Fruit fly (Drosophila melanogaster): ENCODE data around the gene edin.

The edin gene

DNA sequence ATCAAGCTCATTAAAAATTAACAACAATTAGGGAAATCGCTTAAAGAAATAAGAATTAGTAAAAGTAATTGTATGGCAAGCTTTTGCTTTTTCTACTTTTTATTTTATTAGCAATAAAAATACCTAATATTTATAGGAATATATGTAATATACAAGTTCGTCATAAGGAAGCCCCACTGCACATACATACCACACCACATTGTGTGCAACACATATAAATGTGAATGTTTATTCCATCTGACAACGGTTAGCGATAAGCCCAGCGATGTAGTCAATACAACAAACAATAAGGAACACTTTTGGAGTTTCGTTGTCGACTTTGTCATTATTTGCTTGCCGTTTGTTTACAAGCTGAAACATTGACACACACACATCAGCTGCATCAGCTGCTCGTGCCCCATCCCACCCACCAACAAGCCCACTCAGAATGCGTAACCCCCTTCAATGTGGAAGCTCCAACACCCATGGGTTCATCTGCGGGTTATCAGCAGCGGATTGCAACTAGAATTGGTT, 9.3 kb upstream of the edin start (continued):
- TF ChIP-seq CG11762 (GFP tag; optimal IDR thresholded peaks at IDR 0.05; ENCODE audit: insufficient read depth) (peak; percentile 31), Lpt (GFP tag; optimal IDR thresholded peaks at IDR 0.05) (peak; percentile 28), CG4318 (GFP tag; optimal IDR thresholded peaks at IDR 0.05) (peak; percentile 8), Blimp-1 (GFP tag; optimal IDR thresholded peaks at IDR 0.05) (peak; percentile 44), CG8632 (GFP tag; optimal IDR thresholded peaks at IDR 0.05) (peak; percentile 69), fkh (GFP tag; optimal IDR thresholded peaks at IDR 0.05) (peak; percentile 96), CG8119 (GFP tag; IDR thresholded peaks at IDR 0.05) (peak; percentile 57; the same call in 2 of the 3 replicates), spab (GFP tag; optimal IDR thresholded peaks at IDR 0.05) (no peak), CG6854 (GFP tag; optimal IDR thresholded peaks at IDR 0.05) (peak; percentile 84), ss (GFP tag; optimal IDR thresholded peaks at IDR 0.05) (peak in 1 of 2 experiments; percentile 80), net (GFP tag; optimal IDR thresholded peaks at IDR 0.05) (peak; percentile 51), CG6163 (GFP tag; IDR thresholded peaks at IDR 0.05) (peak; percentile 64; the same call in 2 of the 3 replicates), CG16779 (tag; optimal IDR thresholded peaks at IDR 0.05) (no peak), eg (GFP tag; IDR thresholded peaks at IDR 0.05) (peak; percentile 45; the same call in 2 of the 3 replicates), CG6276 (GFP tag; optimal IDR thresholded peaks at IDR 0.05) (peak; percentile 50), achi (GFP tag; optimal IDR thresholded peaks at IDR 0.05) (peak; percentile 49), CG9139 (GFP tag; optimal IDR thresholded peaks at IDR 0.05) (peak; percentile 68), fd59A (GFP tag; optimal IDR thresholded peaks at IDR 0.05) (no peak), Hr4 (GFP tag; optimal IDR thresholded peaks at IDR 0.05) (peak; percentile 62), topi (GFP tag; optimal IDR thresholded peaks at IDR 0.05) (peak; percentile 53), Sox102F (GFP tag; optimal IDR thresholded peaks at IDR 0.05) (peak; percentile 57), CG7368 (GFP tag; optimal IDR thresholded peaks at IDR 0.05) (peak; percentile 72), cyc (GFP tag; optimal IDR thresholded peaks at IDR 0.05) (peak; percentile 45), Eip93F (GFP tag; optimal IDR thresholded peaks at IDR 0.05) (peak; percentile 49), CG10669 (GFP tag; optimal IDR thresholded peaks at IDR 0.05) (peak; percentile 50), Hr39 (GFP tag; optimal IDR thresholded peaks at IDR 0.05) (peak; percentile 34), CG1621 (tag; optimal IDR thresholded peaks at IDR 0.05) (peak; percentile 62), Sox14 (GFP tag; optimal IDR thresholded peaks at IDR 0.05) (peak; percentile 40), fd85E (GFP tag; optimal IDR thresholded peaks at IDR 0.05) (peak; percentile 44)

DNA sequence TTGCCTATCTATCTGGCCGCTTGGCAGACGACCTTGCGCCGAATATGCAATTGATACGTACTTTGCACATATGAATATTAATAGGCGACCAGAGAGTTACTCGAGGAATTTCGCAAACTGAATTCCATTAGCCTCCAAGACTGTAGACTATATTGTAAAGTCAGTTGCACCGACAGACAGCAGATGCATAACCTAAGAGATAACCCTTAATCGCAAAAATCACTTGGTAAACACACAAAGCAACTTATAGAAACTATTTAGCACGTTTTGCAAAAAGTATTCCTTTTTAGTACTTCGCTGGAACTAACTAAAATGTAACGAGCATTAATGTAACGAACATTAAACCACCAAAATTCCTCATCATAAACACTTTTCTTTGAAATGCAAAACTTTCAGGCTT, 8.6 kb upstream of the edin start, which contains the start of gene CG6333:
TSS of gene CG6333 (minus strand) at position 101 of the 400 bp plus-strand sequence.
- TF ChIP-seq CG6163 (GFP tag; IDR thresholded peaks at IDR 0.05) (no peak), salr (GFP tag; optimal IDR thresholded peaks at IDR 0.05) (no peak), CG9139 (GFP tag; optimal IDR thresholded peaks at IDR 0.05) (no peak), CG3919 (GFP tag; optimal IDR thresholded peaks at IDR 0.05) (no peak), CG6808 (GFP tag; optimal IDR thresholded peaks at IDR 0.05) (no peak), ss (GFP tag; optimal IDR thresholded peaks at IDR 0.05) (no peak), CG10631 (GFP tag; optimal IDR thresholded peaks at IDR 0.05) (no peak), OdsH (GFP tag; optimal IDR thresholded peaks at IDR 0.05) (no peak), eg (GFP tag; IDR thresholded peaks at IDR 0.05) (no peak), cyc (GFP tag; optimal IDR thresholded peaks at IDR 0.05) (no peak), Eip93F (GFP tag; optimal IDR thresholded peaks at IDR 0.05) (no peak), CG8319 (GFP tag; optimal IDR thresholded peaks at IDR 0.05) (no peak), Lpt (GFP tag; optimal IDR thresholded peaks at IDR 0.05) (no peak), CG4318 (GFP tag; optimal IDR thresholded peaks at IDR 0.05) (no peak), CG3032 (tag; optimal IDR thresholded peaks at IDR 0.05) (no peak)
